Fruit fly (Drosophila melanogaster) whole organism, adult: ENCODE results near the gene MICAL-like.

ENCODE experiments used
- CG11617 ChIP-seq: fragments of 200-800 bp; sonication (Bioruptor generic); optimal IDR thresholded peaks from 2 replicates; lab custom pipeline; 2017; ENCODE audit warnings: mild to moderate bottlenecking, missing biosample characterization, missing genetic modification reagents, missing genetic modification characterization
- CG12768 ChIP-seq: fragments of 200-800 bp; sonication (Bioruptor generic); optimal IDR thresholded peaks from 2 replicates; lab custom pipeline; 2017; ENCODE audit warnings: missing biosample characterization, missing genetic modification characterization, mild to moderate bottlenecking, moderate library complexity, missing genetic modification reagents
- CG14711 ChIP-seq: fragments of 200-800 bp; sonication (Bioruptor generic); optimal IDR thresholded peaks from 2 replicates; lab custom pipeline; 2018; ENCODE audit warnings: missing biosample characterization, mild to moderate bottlenecking, missing genetic modification characterization, moderate library complexity
- CG1620 ChIP-seq: fragments of 200-800 bp; sonication (Bioruptor generic); optimal IDR thresholded peaks from 2 replicates; lab custom pipeline; 2016; ENCODE audit warnings: missing biosample characterization, missing genetic modification characterization
- CG33017 ChIP-seq: fragments of 200-800 bp; sonication (Bioruptor generic); optimal IDR thresholded peaks from 2 replicates; lab custom pipeline; 2018; ENCODE audit warnings: missing biosample characterization, mild to moderate bottlenecking, missing genetic modification characterization, moderate library complexity
- CG5204 ChIP-seq: fragments of 200-800 bp; sonication (Bioruptor generic); optimal IDR thresholded peaks from 2 replicates; lab custom pipeline; 2016; ENCODE audit warnings: missing biosample characterization, missing genetic modification characterization
- CG7045 ChIP-seq: fragments of 200-800 bp; sonication (Bioruptor generic); optimal IDR thresholded peaks from 2 replicates; lab custom pipeline; 2017; ENCODE audit warnings: missing biosample characterization, mild to moderate bottlenecking, missing genetic modification characterization
- CG7101 ChIP-seq: fragments of 200-800 bp; sonication (Bioruptor generic); optimal IDR thresholded peaks from 2 replicates; lab custom pipeline; 2018; ENCODE audit warnings: missing biosample characterization, mild to moderate bottlenecking, missing genetic modification characterization, moderate library complexity
- Clk ChIP-seq: fragments of 200-800 bp; sonication (Bioruptor generic); optimal IDR thresholded peaks from 2 replicates; lab custom pipeline; 2017; ENCODE audit warnings: missing biosample characterization, missing genetic modification characterization
- Crg-1 ChIP-seq: fragments of 200-800 bp; sonication (Bioruptor generic); optimal IDR thresholded peaks from 2 replicates; lab custom pipeline; 2016; ENCODE audit warnings: missing biosample characterization, missing genetic modification characterization
- Hr96 ChIP-seq: fragments of 200-800 bp; sonication (Bioruptor generic); optimal IDR thresholded peaks from 2 replicates; lab custom pipeline; 2016; ENCODE audit warnings: missing biosample characterization, missing genetic modification characterization
- Mnt ChIP-seq: fragments of 200-800 bp; sonication (Bioruptor generic); optimal IDR thresholded peaks from 2 replicates; lab custom pipeline; 2016; ENCODE audit warnings: missing biosample characterization, mild to moderate bottlenecking, missing genetic modification characterization
- bab1 ChIP-seq: fragments of 200-800 bp; sonication (Bioruptor generic); optimal IDR thresholded peaks from 3 replicates; lab custom pipeline; 2019; ENCODE audit warnings: missing biosample characterization, mild to moderate bottlenecking, missing genetic modification characterization, moderate library complexity
- cic ChIP-seq: fragments of 200-800 bp; sonication (Bioruptor generic); optimal IDR thresholded peaks from 2 replicates; lab custom pipeline; 2017; ENCODE audit warnings: missing biosample characterization, mild to moderate bottlenecking, missing genetic modification characterization, moderate library complexity
- cnc ChIP-seq, 2 experiments: fragments of >200 bp; optimal IDR thresholded peaks; 2 replicates each; lab custom pipeline; 2017
- kay ChIP-seq: fragments of 200-800 bp; sonication (Bioruptor generic); peaks from one replicate; lab custom pipeline; 2016; ENCODE audit warnings: missing biosample characterization, missing genetic modification characterization, borderline replicate concordance
- ovo ChIP-seq: fragments of 200-800 bp; sonication (Bioruptor generic); optimal IDR thresholded peaks from 2 replicates; lab custom pipeline; 2016; ENCODE audit warnings: missing biosample characterization, missing genetic modification characterization
- pad ChIP-seq: fragments of 200-800 bp; sonication (Bioruptor generic); optimal IDR thresholded peaks from 3 replicates; lab custom pipeline; 2017; ENCODE audit warnings: missing biosample characterization, missing genetic modification characterization, mild to moderate bottlenecking, moderate library complexity, missing genetic modification reagents
- tj ChIP-seq: fragments of 200-800 bp; sonication (Bioruptor generic); optimal IDR thresholded peaks from 3 replicates; lab custom pipeline; 2017; ENCODE audit warnings: missing biosample characterization, mild to moderate bottlenecking, missing genetic modification characterization, moderate library complexity
- toe ChIP-seq: fragments of 200-800 bp; sonication (Bioruptor generic); optimal IDR thresholded peaks from 2 replicates; lab custom pipeline; 2016; ENCODE audit warnings: missing biosample characterization, missing genetic modification characterization

MICAL-like gene

DNA sequence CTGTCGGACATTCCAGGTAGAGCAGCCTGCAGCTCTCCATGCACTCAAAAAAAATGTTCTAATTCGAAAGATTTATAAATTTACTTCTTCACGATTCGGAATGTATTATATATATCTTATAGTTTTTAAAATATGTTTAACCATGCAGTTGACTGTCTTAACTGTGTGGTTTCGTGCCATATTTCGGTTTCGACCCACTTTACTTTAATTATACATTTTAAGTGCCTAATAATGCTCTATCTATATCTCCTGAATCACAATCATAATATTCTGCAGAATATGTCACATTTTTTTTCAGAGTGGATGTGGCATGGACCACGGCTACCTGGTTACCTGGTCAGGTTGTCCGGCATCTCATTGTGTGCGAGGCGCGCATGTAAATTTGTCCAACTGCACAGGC, 34.5 kb upstream of the MICAL-like start:
- TF ChIP-seq kay (no peak), Hr96 (GFP tag; lab: Kevin White, UChicago) (no peak), tj (no peak), Clk (GFP tag; lab: Kevin White, UChicago) (no peak)

DNA sequence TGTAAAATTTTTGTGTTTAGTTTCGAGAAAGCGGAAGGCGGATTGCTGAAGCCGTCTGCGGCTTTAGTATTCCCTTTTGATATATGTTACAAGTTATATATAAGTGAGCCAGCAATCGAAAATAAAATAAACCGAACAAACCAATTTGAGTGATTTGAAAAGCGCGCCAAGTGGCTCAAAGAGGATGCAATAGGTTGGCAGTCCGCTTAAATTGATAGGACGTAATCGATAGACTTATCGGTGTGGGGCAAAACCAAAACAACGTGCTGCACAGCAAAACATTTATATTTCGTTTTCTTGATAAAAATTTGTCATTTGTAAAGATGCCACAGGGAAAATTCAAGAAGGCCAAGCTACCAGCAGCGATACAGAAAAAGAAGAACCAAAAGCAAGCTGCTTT, 31.6 kb upstream of the MICAL-like start, which contains the start of gene CG11279:
Gene CG11279 (plus strand): TSS at position 220 of the 400 bp plus-strand sequence.
- TF ChIP-seq ovo (GFP tag; lab: Kevin White, UChicago) (no peak), bab1 (GFP tag; lab: Kevin White, UChicago) (peak; percentile 36), Crg-1 (no peak), Mnt (peak; percentile 26), CG11617 (GFP tag; lab: Kevin White, UChicago) (no peak)

DNA sequence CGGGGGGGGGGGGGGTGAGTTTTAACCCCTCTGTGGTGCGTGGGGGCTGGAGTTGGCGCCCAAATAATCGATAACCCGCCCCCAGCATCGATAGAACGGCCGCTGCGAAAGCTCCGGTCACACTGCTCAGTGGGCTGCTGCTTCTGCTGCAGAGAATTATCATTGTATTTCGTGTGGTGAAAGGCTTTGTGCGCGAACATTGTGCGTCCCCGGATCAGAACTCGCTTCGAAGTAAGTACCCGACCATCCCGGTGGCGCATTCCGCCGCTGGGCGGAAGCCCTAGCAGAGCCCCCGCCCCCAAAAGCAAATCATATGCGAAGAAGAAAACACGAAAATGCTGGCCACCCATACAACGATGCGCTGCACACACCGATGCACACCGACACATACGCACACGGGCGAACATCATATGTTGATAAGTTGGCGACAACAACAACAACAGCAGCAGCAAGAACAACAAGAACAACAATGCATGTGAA, 29.2 kb upstream of the MICAL-like start, which contains the start of gene Syx13:
Gene Syx13 (plus strand): TSS at position 100 of the 480 bp plus-strand sequence.
- TF ChIP-seq cnc (optimal IDR thresholded peaks at IDR 0.05; lab: Kevin White, UChicago) (no peak), CG5204 (GFP tag; lab: Kevin White, UChicago) (no peak), cic (GFP tag; lab: Kevin White, UChicago) (peak; percentile 61), kay (no peak), CG7045 (no peak), Hr96 (GFP tag; lab: Kevin White, UChicago) (no peak), tj (peak; percentile 6), Crg-1 (no peak), CG11617 (GFP tag; lab: Kevin White, UChicago) (peak; percentile 62), ovo (GFP tag; lab: Kevin White, UChicago) (no peak), pad (peak; percentile 49), CG14711 (tag; lab: Kevin White, UChicago) (peak; percentile 22), toe (GFP tag; lab: Kevin White, UChicago) (no peak), CG12768 (GFP tag; lab: Kevin White, UChicago) (peak; percentile 3), Mnt (peak; percentile 73), CG33017 (tag; lab: Kevin White, UChicago) (no peak), bab1 (GFP tag; lab: Kevin White, UChicago) (peak; percentile 51), CG7101 (tag; lab: Kevin White, UChicago) (no peak), Clk (GFP tag; lab: Kevin White, UChicago) (no peak), CG1620 (GFP tag; lab: Kevin White, UChicago) (peak; percentile 4)

DNA sequence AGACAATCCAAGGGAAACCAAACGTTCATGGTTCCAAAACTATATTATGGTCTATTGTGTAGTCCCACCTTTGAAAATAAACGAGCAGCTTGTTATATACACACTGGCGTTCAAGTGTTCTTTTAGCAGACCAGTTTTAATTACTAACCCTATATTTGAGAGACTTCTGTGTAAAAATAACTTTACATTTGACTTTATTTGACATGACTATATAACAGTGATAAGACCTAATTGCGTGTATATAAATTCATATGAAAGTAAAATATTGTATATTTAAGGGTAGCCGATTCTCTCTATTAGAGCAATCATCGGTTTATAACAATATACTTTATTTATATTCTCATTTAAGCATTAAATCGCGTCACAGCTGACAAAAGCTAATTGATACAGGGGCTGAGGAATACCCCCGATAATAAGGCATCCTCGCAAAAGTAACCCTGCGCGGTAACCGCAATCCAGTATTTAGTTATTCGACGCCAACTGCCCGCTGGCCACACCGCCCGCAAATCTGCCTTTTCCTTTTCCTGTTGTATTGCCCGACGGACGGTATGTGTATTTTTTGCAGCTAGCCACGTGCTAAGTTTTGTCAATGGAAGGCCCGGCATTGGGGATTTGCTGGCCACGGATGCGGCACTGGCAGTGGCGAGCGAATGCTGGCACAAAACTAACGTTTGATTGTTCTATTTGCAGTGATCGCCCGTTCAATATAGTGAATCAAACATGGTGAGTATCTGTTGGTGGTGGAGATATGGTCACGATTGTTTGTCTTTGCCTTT, 26.3 kb upstream of the MICAL-like start, which contains the start of gene RpS4:
Gene RpS4 (plus strand): TSS at position 465 of the 776 bp plus-strand sequence.
- TF ChIP-seq bab1 (GFP tag; lab: Kevin White, UChicago) (peak; percentile 93), Hr96 (GFP tag; lab: Kevin White, UChicago) (peak; percentile 88), kay (no peak), CG14711 (tag; lab: Kevin White, UChicago) (peak; percentile 75), CG1620 (GFP tag; lab: Kevin White, UChicago) (peak; percentile 95), Clk (GFP tag; lab: Kevin White, UChicago) (peak; percentile 76), cic (GFP tag; lab: Kevin White, UChicago) (peak; percentile 61), Mnt (peak; percentile 98), CG12768 (GFP tag; lab: Kevin White, UChicago) (peak; percentile 92), CG7101 (tag; lab: Kevin White, UChicago) (peak; percentile 91), tj (peak; percentile 71), CG33017 (tag; lab: Kevin White, UChicago) (peak; percentile 84), toe (GFP tag; lab: Kevin White, UChicago) (peak; percentile 81), CG5204 (GFP tag; lab: Kevin White, UChicago) (no peak), CG11617 (GFP tag; lab: Kevin White, UChicago) (peak; percentile 91), cnc (optimal IDR thresholded peaks at IDR 0.05; lab: Kevin White, UChicago) (no peak), CG7045 (peak; percentile 89), pad (peak; percentile 79), ovo (GFP tag; lab: Kevin White, UChicago) (peak; percentile 88), Crg-1 (peak; percentile 93)

DNA sequence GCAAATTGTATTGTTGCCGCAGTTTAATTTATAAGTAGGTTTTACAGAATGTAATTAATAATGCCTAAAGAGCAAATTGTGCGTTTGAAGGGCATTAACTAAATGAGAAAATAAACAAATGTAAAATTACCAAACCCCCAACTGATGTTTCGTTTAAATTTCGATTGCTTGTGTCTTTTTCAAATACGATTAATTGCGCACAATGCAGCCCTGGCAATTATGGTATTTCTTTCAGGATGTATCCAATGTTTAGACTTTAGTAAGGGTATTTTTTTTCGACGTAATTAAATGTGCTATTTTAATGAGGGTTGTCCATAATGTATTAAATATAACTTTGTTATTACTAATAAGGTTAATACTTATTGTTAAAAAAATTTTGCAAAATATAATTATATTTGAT, 25.7 kb upstream of the MICAL-like start:
- TF ChIP-seq bab1 (GFP tag; lab: Kevin White, UChicago) (peak; percentile 3), CG1620 (GFP tag; lab: Kevin White, UChicago) (no peak), CG12768 (GFP tag; lab: Kevin White, UChicago) (no peak)

DNA sequence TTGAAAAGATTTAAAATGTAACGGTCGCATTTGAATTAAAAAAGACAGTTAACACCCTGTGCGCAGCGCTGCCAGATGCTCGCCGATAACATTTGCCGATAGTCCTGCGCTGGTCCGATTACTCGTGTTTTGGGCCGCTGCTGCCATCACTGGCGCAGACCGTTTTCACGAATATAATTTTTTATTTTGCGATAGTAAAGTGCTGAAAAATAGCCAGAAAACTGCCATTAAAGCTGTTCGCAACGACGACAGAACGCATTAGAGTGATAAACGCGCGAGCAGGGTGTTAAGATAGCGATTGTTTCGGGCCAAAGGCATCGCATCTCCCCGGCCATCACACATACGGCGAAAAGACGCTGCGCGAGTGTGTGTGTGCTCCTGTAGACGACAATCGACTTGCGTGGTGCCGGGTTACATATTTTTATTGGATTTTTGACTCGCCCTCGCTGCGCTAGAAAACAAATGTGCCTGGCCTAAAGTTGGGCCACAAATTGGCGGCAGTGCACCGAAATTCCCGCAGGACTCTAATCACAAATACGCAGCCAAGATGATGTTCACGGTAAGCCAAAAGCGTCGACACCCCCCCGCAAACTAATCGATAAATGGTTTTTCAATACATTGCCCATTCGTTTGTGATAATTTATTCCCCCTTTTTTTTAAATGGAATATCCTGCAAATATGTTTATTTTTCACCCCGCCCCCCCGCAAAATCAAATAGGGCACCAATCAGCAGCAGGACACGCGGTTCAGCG, 21.8 kb upstream of the MICAL-like start, which contains the start of gene Srrm1:
Gene Srrm1 (plus strand): TSS at position 116 of the 752 bp plus-strand sequence.
- TF ChIP-seq CG7045 (no peak), CG33017 (tag; lab: Kevin White, UChicago) (no peak), cnc (optimal IDR thresholded peaks at IDR 0.05; lab: Kevin White, UChicago) (no peak), pad (no peak), CG12768 (GFP tag; lab: Kevin White, UChicago) (no peak), Hr96 (GFP tag; lab: Kevin White, UChicago) (peak; percentile 45), toe (GFP tag; lab: Kevin White, UChicago) (peak; percentile 26), Mnt (peak; percentile 24), CG1620 (GFP tag; lab: Kevin White, UChicago) (peak; percentile 55), CG14711 (tag; lab: Kevin White, UChicago) (no peak), CG7101 (tag; lab: Kevin White, UChicago) (no peak), bab1 (GFP tag; lab: Kevin White, UChicago) (peak; percentile 50), ovo (GFP tag; lab: Kevin White, UChicago) (peak; percentile 26), Crg-1 (peak; percentile 26), CG11617 (GFP tag; lab: Kevin White, UChicago) (no peak), cic (GFP tag; lab: Kevin White, UChicago) (no peak), tj (no peak), CG5204 (GFP tag; lab: Kevin White, UChicago) (no peak), kay (no peak), Clk (GFP tag; lab: Kevin White, UChicago) (no peak)
